Worm (Caenorhabditis elegans): Measurements from ENCODE around the gene T11F9.22.

DNA sequence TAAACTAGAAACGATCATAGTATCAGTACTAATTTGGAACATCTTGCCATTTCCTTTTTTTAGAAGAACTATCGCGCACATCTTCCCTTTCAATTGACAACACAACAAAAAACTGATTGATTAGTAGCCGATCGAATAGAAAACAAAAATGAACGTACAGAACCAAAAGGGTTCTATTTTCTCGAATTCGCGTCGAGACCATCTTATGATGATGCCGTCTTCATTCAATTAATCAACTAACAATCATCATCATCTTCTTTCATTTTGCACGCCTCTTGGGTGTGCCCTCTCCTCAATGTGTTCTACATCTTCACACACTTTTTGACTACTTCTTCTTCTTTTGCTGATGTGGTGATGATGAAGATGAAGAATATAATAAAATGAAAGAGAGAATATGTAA is 20.3 kb downstream of the T11F9.22 start:
- TF ChIP-seq R02D3.7 (tag; optimal IDR thresholded peaks at IDR 0.05) (no peak), ztf-11 (tag; optimal IDR thresholded peaks at IDR 0.05) (no peak), daf-12 (tag; optimal IDR thresholded peaks at IDR 0.05) (no peak), ceh-16 (tag; optimal IDR thresholded peaks at IDR 0.05) (no peak), snpc-4 (tag; optimal IDR thresholded peaks at IDR 0.05) (no peak), pqm-1 (tag; optimal IDR thresholded peaks at IDR 0.05) (no peak), lin-39 (tag; optimal IDR thresholded peaks at IDR 0.05) (no peak), mdl-1 (tag; optimal IDR thresholded peaks at IDR 0.05) (no peak), ama-1 (optimal IDR thresholded peaks at IDR 0.05) (no peak), nfya-1 (tag; optimal IDR thresholded peaks at IDR 0.05; ENCODE audit: insufficient read depth) (no peak), nhr-77 (tag; optimal IDR thresholded peaks at IDR 0.05) (no peak), nhr-76 (tag; optimal IDR thresholded peaks at IDR 0.05) (no peak), elt-1 (tag; optimal IDR thresholded peaks at IDR 0.05) (no peak)
